Worm (Caenorhabditis elegans) whole organism, L4 larva: ENCODE data around the gene T20D3.6.
A peak's percentile ranks its signal among the peaks of the same experiment; 100 is the strongest.

Experiments used
- D1046.2 ChIP-seq: fragments of 200-800 bp; sonication (Bioruptor generic); IDR thresholded peaks from 2 replicates; pipeline ENCODE4 v1.3.6; 2022; ENCODE audit warnings: missing genetic modification characterization, missing compliant biosample characterization
- F10B5.3 ChIP-seq: sonication (generic microtip); optimal IDR thresholded peaks from 2 replicates; lab custom pipeline; 2016; ENCODE audit warnings: mild to moderate bottlenecking, missing genetic modification characterization, missing compliant biosample characterization
- F37D6.2 ChIP-seq: sonication (generic microtip); optimal IDR thresholded peaks from 2 replicates; lab custom pipeline; 2016; ENCODE audit warnings: mild to moderate bottlenecking, missing genetic modification characterization, missing compliant biosample characterization
- F49E8.2 ChIP-seq: sonication (generic microtip); optimal IDR thresholded peaks from 2 replicates; lab custom pipeline; 2016; ENCODE audit warnings: missing compliant biosample characterization, mild to moderate bottlenecking, missing genetic modification characterization, borderline replicate concordance
- R02D3.7 ChIP-seq: fragments of 150-350 bp; sonication (generic microtip); optimal IDR thresholded peaks from 3 replicates; lab custom pipeline; 2014; ENCODE audit warnings: missing biosample characterization, missing genetic modification characterization
- T26A8.4 ChIP-seq: fragments of 200-800 bp; sonication (Bioruptor generic); IDR thresholded peaks from 2 replicates; pipeline ENCODE4 v1.3.6; 2022; ENCODE audit warnings: missing genetic modification characterization, missing compliant biosample characterization
- Y105C5A.15 ChIP-seq: fragments of 200-800 bp; sonication (Bioruptor generic); IDR thresholded peaks from 2 replicates; pipeline ENCODE4 v1.3.6; 2022; ENCODE audit warnings: missing genetic modification characterization, missing compliant biosample characterization
- Y48G9A.11 ChIP-seq: fragments of 200-800 bp; sonication (Bioruptor generic); IDR thresholded peaks from 2 replicates; pipeline ENCODE4 v1.3.6; 2022; ENCODE audit warnings: missing genetic modification reagents, missing genetic modification characterization, missing compliant biosample characterization
- Y75B8A.6 ChIP-seq: fragments of 200-800 bp; sonication (Bioruptor generic); IDR thresholded peaks from 2 replicates; pipeline ENCODE4 v1.3.6; 2022; ENCODE audit warnings: missing genetic modification reagents, missing genetic modification characterization, missing compliant biosample characterization
- ZK337.2 ChIP-seq: fragments of 200-800 bp; sonication (Bioruptor generic); IDR thresholded peaks from 2 replicates; pipeline ENCODE4 v1.3.6; 2022; ENCODE audit warnings: missing genetic modification reagents, missing genetic modification characterization, missing compliant biosample characterization
- ama-1 ChIP-seq: fragments of 150-350 bp; optimal IDR thresholded peaks from 2 replicates; lab custom pipeline; 2014; ENCODE audit warnings: inconsistent platforms, mixed read lengths
- arid-1 ChIP-seq: fragments of 200-800 bp; sonication (Bioruptor generic); conservative IDR thresholded peaks from 2 replicates; pipeline ENCODE4 v1.3.6; 2022; ENCODE audit warnings: missing genetic modification reagents, missing genetic modification characterization, missing compliant biosample characterization
- attf-4 ChIP-seq: sonication (generic microtip); optimal IDR thresholded peaks from 3 replicates; lab custom pipeline; 2017; ENCODE audit warnings: missing biosample characterization, missing genetic modification characterization
- ceh-28 ChIP-seq: fragments of 150-350 bp; optimal IDR thresholded peaks from 2 replicates; lab custom pipeline; 2014; ENCODE audit warnings: missing biosample characterization, missing genetic modification reagents, missing genetic modification characterization
- ceh-32 ChIP-seq: sonication (generic microtip); optimal IDR thresholded peaks from 2 replicates; lab custom pipeline; 2016; ENCODE audit warnings: mild to moderate bottlenecking, missing genetic modification characterization, missing compliant biosample characterization; ENCODE audit not compliant: poor library complexity
- ceh-44 ChIP-seq: fragments of 200-800 bp; sonication (Bioruptor generic); IDR thresholded peaks from 2 replicates; pipeline ENCODE4 v1.3.6; 2022; ENCODE audit warnings: missing genetic modification reagents, missing genetic modification characterization, missing compliant biosample characterization
- ceh-62 ChIP-seq: sonication (generic microtip); optimal IDR thresholded peaks from 2 replicates; lab custom pipeline; 2017; ENCODE audit warnings: missing biosample characterization, missing genetic modification characterization
- ceh-82 ChIP-seq: sonication (generic microtip); optimal IDR thresholded peaks from 2 replicates; lab custom pipeline; 2017; ENCODE audit warnings: missing biosample characterization, missing genetic modification characterization
- daf-16 ChIP-seq, 3 experiments: sonication (generic microtip); optimal IDR thresholded peaks; 2 replicates each; lab custom pipeline; 2016 to 2017; ENCODE audit warnings: missing genetic modification characterization in 3 of 3, missing genetic modification reagents in 3 of 3, mild to moderate bottlenecking in 2 of 3, missing compliant biosample characterization in 2 of 3, missing biosample characterization in 1 of 3, moderate library complexity in 1 of 3
- dmd-6 ChIP-seq: fragments of 200-800 bp; sonication (Bioruptor generic); IDR thresholded peaks from 2 replicates; pipeline ENCODE4 v1.3.6; 2022; ENCODE audit warnings: missing genetic modification reagents, missing genetic modification characterization, missing compliant biosample characterization
- duxl-1 ChIP-seq: sonication (generic microtip); optimal IDR thresholded peaks from 2 replicates; lab custom pipeline; 2016; ENCODE audit warnings: mild to moderate bottlenecking, missing genetic modification characterization, moderate library complexity, missing compliant biosample characterization; ENCODE audit not compliant: poor library complexity
- dve-1 ChIP-seq: sonication (generic microtip); optimal IDR thresholded peaks from 2 replicates; lab custom pipeline; 2017; ENCODE audit warnings: antibody characterized with exemption, mild to moderate bottlenecking, missing genetic modification characterization, missing compliant biosample characterization; ENCODE audit not compliant: insufficient read depth
- egl-27 ChIP-seq: sonication (generic microtip); optimal IDR thresholded peaks from 3 replicates; lab custom pipeline; 2017; ENCODE audit warnings: missing biosample characterization, missing genetic modification reagents, missing genetic modification characterization
- fkh-10 ChIP-seq: fragments of 150-350 bp; optimal IDR thresholded peaks from 2 replicates; lab custom pipeline; 2014; ENCODE audit warnings: missing biosample characterization, missing genetic modification reagents, missing genetic modification characterization
- gei-8 ChIP-seq: fragments of 200-800 bp; sonication (Bioruptor generic); optimal IDR thresholded peaks from 2 replicates; lab custom pipeline; 2018; ENCODE audit warnings: mild to moderate bottlenecking, missing genetic modification characterization, missing compliant biosample characterization
- hlh-11 ChIP-seq: fragments of 200-800 bp; sonication (Bioruptor generic); optimal IDR thresholded peaks from 2 replicates; lab custom pipeline; 2018; ENCODE audit warnings: mild to moderate bottlenecking, missing genetic modification characterization, missing compliant biosample characterization
- lin-1 ChIP-seq: fragments of 200-800 bp; sonication (Bioruptor generic); IDR thresholded peaks from 2 replicates; pipeline ENCODE4 v1.3.6; 2022; ENCODE audit warnings: missing genetic modification reagents, missing genetic modification characterization, missing compliant biosample characterization
- lin-13 ChIP-seq: fragments of 150-350 bp; optimal IDR thresholded peaks from 2 replicates; lab custom pipeline; 2014; ENCODE audit warnings: missing biosample characterization, missing genetic modification reagents, missing genetic modification characterization
- lin-39 ChIP-seq: fragments of 150-350 bp; optimal IDR thresholded peaks from 2 replicates; lab custom pipeline; 2014; ENCODE audit warnings: missing biosample characterization, missing genetic modification reagents, missing genetic modification characterization
- lir-3 ChIP-seq: sonication (generic microtip); optimal IDR thresholded peaks from 2 replicates; lab custom pipeline; 2016; ENCODE audit warnings: mild to moderate bottlenecking, missing genetic modification characterization, missing compliant biosample characterization
- madf-5 ChIP-seq, 2 experiments: fragments of 200-800 bp; sonication (Bioruptor generic); IDR thresholded peaks; 2 replicates each; pipeline ENCODE4 v1.3.6; 2022; ENCODE audit warnings: missing compliant biosample characterization in 2 of 2, missing genetic modification characterization in 2 of 2
- madf-9 ChIP-seq: fragments of 200-800 bp; sonication (Bioruptor generic); conservative IDR thresholded peaks from 2 replicates; pipeline ENCODE4 v1.3.6; 2022; ENCODE audit warnings: missing genetic modification reagents, missing genetic modification characterization, missing compliant biosample characterization
- mdt-29 ChIP-seq: fragments of 200-800 bp; sonication (Bioruptor generic); IDR thresholded peaks from 2 replicates; pipeline ENCODE4 v1.3.6; 2022; ENCODE audit warnings: missing genetic modification reagents, missing genetic modification characterization, missing compliant biosample characterization
- mep-1 ChIP-seq: fragments of 150-350 bp; sonication (generic microtip); optimal IDR thresholded peaks from 3 replicates; lab custom pipeline; 2014; ENCODE audit warnings: missing biosample characterization, missing genetic modification characterization
- mes-2 ChIP-seq: sonication (generic microtip); optimal IDR thresholded peaks from 2 replicates; lab custom pipeline; 2016; ENCODE audit warnings: missing genotype, mild to moderate bottlenecking, missing genetic modification characterization, missing compliant biosample characterization; ENCODE audit not compliant: poor library complexity, severe bottlenecking
- nhr-11 ChIP-seq: fragments of 150-350 bp; optimal IDR thresholded peaks from 2 replicates; lab custom pipeline; 2014; ENCODE audit warnings: missing biosample characterization, missing genetic modification characterization
- nhr-28 ChIP-seq: fragments of 150-350 bp; optimal IDR thresholded peaks from 2 replicates; lab custom pipeline; 2014; ENCODE audit warnings: missing biosample characterization, missing genetic modification characterization
- nhr-6 ChIP-seq: fragments of 150-350 bp; optimal IDR thresholded peaks from 2 replicates; lab custom pipeline; 2014; ENCODE audit warnings: missing biosample characterization, missing genetic modification characterization
- sdz-12 ChIP-seq: fragments of 200-800 bp; sonication (Bioruptor generic); optimal IDR thresholded peaks from 2 replicates; lab custom pipeline; 2018; ENCODE audit warnings: mild to moderate bottlenecking, missing genetic modification characterization, missing compliant biosample characterization
- snpc-4 ChIP-seq: fragments of 150-350 bp; optimal IDR thresholded peaks from 2 replicates; lab custom pipeline; 2014; ENCODE audit warnings: missing biosample characterization, missing genetic modification characterization
- spr-1 ChIP-seq: sonication (generic microtip); optimal IDR thresholded peaks from 2 replicates; lab custom pipeline; 2016; ENCODE audit warnings: mild to moderate bottlenecking, missing genetic modification characterization, missing compliant biosample characterization
- tra-1 ChIP-seq: fragments of 200-800 bp; sonication (Bioruptor generic); IDR thresholded peaks from 2 replicates; pipeline ENCODE4 v1.3.6; 2022; ENCODE audit warnings: missing genetic modification reagents, missing genetic modification characterization, missing compliant biosample characterization
- unc-130 ChIP-seq: sonication (generic microtip); optimal IDR thresholded peaks from 2 replicates; lab custom pipeline; 2016; ENCODE audit warnings: missing genetic modification reagents, missing genetic modification characterization, missing compliant biosample characterization
- unc-62 ChIP-seq, 3 experiments: fragments of 150-350 bp in 1 of 3; sonication (generic microtip); optimal IDR thresholded peaks in 2 of 3; peaks in 1 of 3; 1 replicate in 1 of 3; 2 replicates in 2 of 3; lab custom pipeline; 2014 to 2017; ENCODE audit warnings: missing biosample characterization in 3 of 3, missing genetic modification characterization in 3 of 3, missing genetic modification reagents in 3 of 3, missing genotype in 1 of 3
- zag-1 ChIP-seq: fragments of 150-350 bp; optimal IDR thresholded peaks from 2 replicates; lab custom pipeline; 2014; ENCODE audit warnings: missing biosample characterization, missing genetic modification characterization
- zfp-3 ChIP-seq: fragments of 200-800 bp; sonication (Bioruptor generic); conservative IDR thresholded peaks from 2 replicates; pipeline ENCODE4 v1.3.6; 2022; ENCODE audit warnings: missing genetic modification reagents, missing genetic modification characterization, missing compliant biosample characterization
- ztf-11 ChIP-seq: fragments of 150-350 bp; optimal IDR thresholded peaks from 2 replicates; lab custom pipeline; 2014; ENCODE audit warnings: missing biosample characterization, missing genetic modification characterization

Gene T20D3.6

ce11 chrIV:9321039-9321851 lies 17.9 kb downstream of the T20D3.6 start, which contains the start of the genes F49C12.12 and vha-17 (continued):
- TF ChIP-seq dmd-6 (GFP tag; lab: Robert Waterston, UW): peak; percentile 51
- peak; percentile 43 for TF ChIP-seq mep-1 (tag; lab: Kevin White, UChicago)
- no peak for TF ChIP-seq ceh-62 (tag; lab: Kevin White, UChicago)
- TF ChIP-seq F49E8.2 (tag; lab: Kevin White, UChicago): no peak
- no peak for TF ChIP-seq zag-1
- TF ChIP-seq nhr-11 (tag; lab: Kevin White, UChicago): no peak
- TF ChIP-seq madf-5 (GFP tag; IDR thresholded peaks at IDR 0.05; lab: Robert Waterston, UW): no peak
- TF ChIP-seq attf-4: no peak
- no peak for TF ChIP-seq egl-27
- no peak for TF ChIP-seq tra-1 (GFP tag; lab: Robert Waterston, UW)
- TF ChIP-seq lin-39 (tag; lab: Kevin White, UChicago): no peak
- peak; percentile 79 for TF ChIP-seq hlh-11 (tag; lab: Kevin White, UChicago)
- no peak for TF ChIP-seq daf-16 (GFP tag; optimal IDR thresholded peaks at IDR 0.05; lab: Kevin White, UChicago)
- TF ChIP-seq daf-16 (tag; optimal IDR thresholded peaks at IDR 0.05; lab: Kevin White, UChicago): peak; percentile 55
- no peak for TF ChIP-seq lin-1 (GFP tag; lab: Robert Waterston, UW)
- TF ChIP-seq zfp-3: no peak
- no peak for TF ChIP-seq mdt-29 (GFP tag; lab: Robert Waterston, UW)
- no peak for TF ChIP-seq lin-13 (GFP tag; lab: Kevin White, UChicago)
- no peak for TF ChIP-seq ceh-44
- TF ChIP-seq spr-1 (tag; lab: Kevin White, UChicago): no peak
- TF ChIP-seq unc-130 (GFP tag; lab: Kevin White, UChicago): no peak
- TF ChIP-seq ZK337.2 (GFP tag; lab: Robert Waterston, UW): no peak
- TF ChIP-seq lir-3 (tag; lab: Kevin White, UChicago): no peak
- no peak for TF ChIP-seq ceh-32
- no peak for TF ChIP-seq T26A8.4 (GFP tag; lab: Robert Waterston, UW)
- peak; percentile 19 for TF ChIP-seq nhr-28 (tag; lab: Kevin White, UChicago)
- TF ChIP-seq R02D3.7 (tag; lab: Kevin White, UChicago): no peak
- TF ChIP-seq fkh-10 (GFP tag; lab: Kevin White, UChicago): no peak
- TF ChIP-seq nhr-6: no peak
- TF ChIP-seq dve-1 (tag; lab: Kevin White, UChicago): peak; percentile 42
- no peak for TF ChIP-seq F10B5.3 (tag; lab: Kevin White, UChicago)
- TF ChIP-seq duxl-1 (tag; lab: Kevin White, UChicago): no peak
- TF ChIP-seq Y75B8A.6 (GFP tag; lab: Robert Waterston, UW): no peak
- peak; percentile 6 for TF ChIP-seq ceh-28 (tag; lab: Kevin White, UChicago)
- no peak for TF ChIP-seq ztf-11 (tag; lab: Kevin White, UChicago)

ce11 chrIV:9320023-9320422 lies 19.1 kb downstream of the T20D3.6 start:
- peak; percentile 30 for TF ChIP-seq gei-8 (GFP tag; lab: Kevin White, UChicago)
- TF ChIP-seq unc-62 (GFP tag; optimal IDR thresholded peaks at IDR 0.05 in 1 of 2; lab: Kevin White, UChicago): peak in 1 of 2 experiments; percentile 51
- no peak for TF ChIP-seq unc-62 (tag; optimal IDR thresholded peaks at IDR 0.05; lab: Kevin White, UChicago)
- TF ChIP-seq daf-16 (GFP tag; optimal IDR thresholded peaks at IDR 0.05; lab: Kevin White, UChicago): no peak
- peak; percentile 18 for TF ChIP-seq daf-16 (tag; optimal IDR thresholded peaks at IDR 0.05; lab: Kevin White, UChicago)
- no peak for TF ChIP-seq D1046.2 (GFP tag; lab: Robert Waterston, UW)
- TF ChIP-seq snpc-4: no peak
- no peak for TF ChIP-seq F37D6.2 (tag; lab: Kevin White, UChicago)
- no peak for TF ChIP-seq ceh-62 (tag; lab: Kevin White, UChicago)
- 0 out of 2 replicates have a peak, but pooled peaks have one; percentile 40 for TF ChIP-seq Y105C5A.15 (GFP tag; lab: Robert Waterston, UW)
- no peak for TF ChIP-seq mes-2 (tag; lab: Kevin White, UChicago)
- no peak for TF ChIP-seq madf-9
- TF ChIP-seq ama-1: peak; percentile 31
- no peak for TF ChIP-seq nhr-11 (tag; lab: Kevin White, UChicago)
- TF ChIP-seq ceh-82: no peak
- no peak for TF ChIP-seq dmd-6 (GFP tag; lab: Robert Waterston, UW)
- TF ChIP-seq lin-39 (tag; lab: Kevin White, UChicago): no peak
- no peak for TF ChIP-seq T26A8.4 (GFP tag; lab: Robert Waterston, UW)
- TF ChIP-seq Y48G9A.11: 0 out of 2 replicates have a peak, but pooled peaks have one; percentile 30
- no peak for TF ChIP-seq R02D3.7 (tag; lab: Kevin White, UChicago)
- 0 out of 2 replicates have a peak, but pooled peaks have one; percentile 41 for TF ChIP-seq arid-1 (GFP tag; lab: Robert Waterston, UW)
- TF ChIP-seq egl-27: no peak
- no peak for TF ChIP-seq sdz-12 (GFP tag; lab: Kevin White, UChicago)
